Worm (Caenorhabditis elegans): ENCODE measurements around the gene C17A2.3.

Gene C17A2.3

DNA sequence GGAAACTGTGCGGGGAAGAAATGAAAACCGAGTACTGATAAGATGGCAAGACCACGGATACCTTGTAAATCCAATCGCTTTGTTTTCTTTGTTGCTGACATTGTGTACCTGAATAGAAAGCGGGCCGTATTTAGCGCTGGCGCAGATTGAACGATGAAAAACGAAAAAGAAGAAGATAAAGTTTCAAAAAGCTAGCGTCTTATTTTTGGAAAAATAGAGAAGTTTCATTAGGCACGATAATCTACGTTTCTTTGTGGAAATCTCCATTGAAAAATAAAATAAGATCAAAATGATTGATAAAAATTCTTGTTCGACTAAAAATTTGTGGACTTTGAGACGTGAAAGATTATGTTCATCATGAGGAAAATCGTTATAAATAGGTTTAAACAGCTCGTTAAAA, 7.5 kb upstream of the C17A2.3 start, which contains the start of gene oac-4:
Gene oac-4 (minus strand): TSS at position 101 of the 400 bp plus-strand sequence.
- TF ChIP-seq unc-62 (GFP tag; optimal IDR thresholded peaks at IDR 0.05), result no peak

ce11 chrII:3839562-3839961, 3.8 kb upstream of the C17A2.3 start, which contains the start of gene C17A2.4:
Gene C17A2.4 (plus strand): TSS chrII:3839862.
- no peak for TF ChIP-seq unc-62 (GFP tag; optimal IDR thresholded peaks at IDR 0.05)

DNA sequence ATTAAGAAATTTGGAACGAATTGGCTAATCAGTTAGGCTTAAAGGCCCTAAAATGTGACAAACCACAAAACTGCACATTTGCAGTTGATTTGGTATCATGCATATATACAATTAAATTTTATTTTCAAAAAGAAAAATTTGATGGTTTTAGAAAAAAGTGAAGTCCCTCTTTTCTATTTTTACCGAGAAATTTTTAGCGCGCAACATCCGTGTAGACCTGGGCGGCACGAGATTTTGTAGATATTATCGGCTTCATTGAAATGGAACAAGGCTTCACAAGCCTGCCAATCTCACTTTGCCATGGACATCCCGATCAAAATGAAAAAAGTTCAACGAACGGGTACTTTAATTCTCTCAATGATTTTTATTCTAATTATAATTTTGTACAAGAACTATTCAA, 2.6 kb downstream of the C17A2.3 start, which contains the start of gene C17A2.2:
Gene C17A2.2 (plus strand): TSS at position 301 of the 400 bp plus-strand sequence.
- no peak for TF ChIP-seq unc-62 (GFP tag; optimal IDR thresholded peaks at IDR 0.05)

DNA sequence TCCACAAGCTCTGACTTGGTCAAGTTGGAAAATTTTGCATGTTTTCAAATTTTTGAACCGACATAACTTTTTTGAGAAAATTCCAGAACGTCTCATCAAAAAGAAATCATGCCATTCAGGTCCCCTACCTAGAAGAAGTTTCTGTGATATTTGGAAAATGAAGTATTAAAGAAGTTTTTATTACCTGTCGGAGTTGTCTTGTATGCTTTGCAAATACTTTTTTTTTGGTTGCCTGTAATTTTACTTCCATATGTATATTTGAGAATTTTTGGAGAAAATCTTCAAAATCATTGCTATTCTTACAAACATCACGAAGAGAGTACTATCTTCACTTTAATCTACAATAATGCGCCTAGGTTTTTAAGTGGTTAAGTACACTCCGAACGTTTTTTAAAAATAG, 7.2 kb downstream of the C17A2.3 start, which contains the start of gene nhr-72:
Gene nhr-72 (minus strand): TSS at position 101 of the 400 bp plus-strand sequence.
- no peak for TF ChIP-seq unc-62 (GFP tag; optimal IDR thresholded peaks at IDR 0.05)

- TF ChIP-seq unc-62 (GFP tag; optimal IDR thresholded peaks at IDR 0.05), result no peak
These were observed 9.2 kb downstream of the C17A2.3 start, which contains the start of gene nhr-257 for ce11 chrII:3852654-3853053. Gene nhr-257 (plus strand): TSS chrII:3852954.

ce11 chrII:3860826-3861225, 17.4 kb downstream of the C17A2.3 start, which contains the start of gene oac-11:
Gene oac-11 (minus strand): TSS chrII:3860926.
- TF ChIP-seq unc-62 (GFP tag; optimal IDR thresholded peaks at IDR 0.05), result no peak

- TF ChIP-seq unc-62 (GFP tag; optimal IDR thresholded peaks at IDR 0.05), result no peak
These were observed 18.6 kb downstream of the C17A2.3 start for ce11 chrII:3862053-3862452.

DNA sequence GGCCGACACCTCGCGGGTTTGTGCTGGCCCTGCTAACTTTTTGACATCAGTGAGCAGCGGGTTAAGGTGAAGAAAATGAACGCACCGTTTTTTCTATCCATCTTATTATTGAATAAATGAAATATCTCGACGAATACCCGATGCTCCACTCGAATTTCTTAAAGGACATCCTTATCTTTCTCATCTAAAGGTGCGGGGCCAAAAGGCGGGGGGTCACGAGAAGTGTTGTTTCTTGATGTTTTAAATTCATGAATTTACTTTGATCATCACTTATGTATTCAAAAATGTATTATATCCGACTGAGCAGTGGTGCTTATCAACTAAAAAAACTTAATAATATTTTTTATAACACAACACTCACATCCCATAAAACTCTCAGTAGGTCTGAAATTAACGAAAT, 21.2 kb downstream of the C17A2.3 start, which contains the start of gene nhr-261:
Gene nhr-261 (minus strand): TSS at position 101 of the 400 bp plus-strand sequence.
- TF ChIP-seq unc-62 (GFP tag; optimal IDR thresholded peaks at IDR 0.05), result no peak

DNA sequence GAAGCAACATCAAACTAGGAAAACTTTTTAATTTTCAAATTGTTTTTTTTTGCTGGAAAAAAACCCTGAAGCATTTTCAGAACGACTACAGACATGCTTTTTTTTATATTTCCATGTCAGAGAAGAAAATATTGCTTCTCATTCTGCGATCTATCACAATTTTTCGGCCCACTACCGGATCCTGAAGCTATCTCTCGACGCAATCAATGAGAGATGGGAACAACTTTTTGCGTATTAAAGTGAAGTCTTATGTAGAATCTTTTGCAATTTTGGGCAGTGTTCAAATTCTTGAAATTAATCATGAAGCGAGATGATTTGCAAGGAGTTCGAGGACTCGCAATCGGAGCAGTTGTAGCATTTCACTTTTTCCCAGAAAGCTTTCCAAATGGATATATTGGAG, 26.2 kb downstream of the C17A2.3 start, which contains the start of gene oac-10:
Gene oac-10 (plus strand): TSS at position 301 of the 400 bp plus-strand sequence.
- no peak for TF ChIP-seq unc-62 (GFP tag; optimal IDR thresholded peaks at IDR 0.05)

DNA sequence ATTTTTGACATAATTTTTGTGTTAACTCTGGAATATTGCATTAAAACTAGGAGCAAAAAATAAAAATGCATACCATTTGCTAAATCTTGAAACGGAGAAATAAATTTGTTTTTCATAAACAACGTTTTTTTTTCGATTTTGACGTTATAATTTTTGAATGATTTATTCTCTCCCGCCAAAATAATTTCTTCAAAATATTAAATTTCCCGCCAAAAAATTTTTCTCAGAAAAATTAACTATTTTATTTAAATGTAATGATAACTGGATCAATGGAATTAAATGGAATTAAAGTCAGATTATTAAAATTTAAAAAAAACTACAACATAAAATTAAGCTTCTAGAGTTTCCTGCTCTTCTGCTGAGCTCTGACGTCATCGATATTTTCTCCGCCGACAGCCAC, 33.7 kb downstream of the C17A2.3 start, which contains the start of gene nep-3:
Gene nep-3 (minus strand): TSS at position 101 of the 400 bp plus-strand sequence.
- TF ChIP-seq unc-62 (GFP tag; optimal IDR thresholded peaks at IDR 0.05), result no peak

ce11 chrII:3877874-3878273, 34.5 kb downstream of the C17A2.3 start, which contains the start of gene sdz-7:
Gene sdz-7 (minus strand): TSS chrII:3877974.
- no peak for TF ChIP-seq unc-62 (GFP tag; optimal IDR thresholded peaks at IDR 0.05)

DNA sequence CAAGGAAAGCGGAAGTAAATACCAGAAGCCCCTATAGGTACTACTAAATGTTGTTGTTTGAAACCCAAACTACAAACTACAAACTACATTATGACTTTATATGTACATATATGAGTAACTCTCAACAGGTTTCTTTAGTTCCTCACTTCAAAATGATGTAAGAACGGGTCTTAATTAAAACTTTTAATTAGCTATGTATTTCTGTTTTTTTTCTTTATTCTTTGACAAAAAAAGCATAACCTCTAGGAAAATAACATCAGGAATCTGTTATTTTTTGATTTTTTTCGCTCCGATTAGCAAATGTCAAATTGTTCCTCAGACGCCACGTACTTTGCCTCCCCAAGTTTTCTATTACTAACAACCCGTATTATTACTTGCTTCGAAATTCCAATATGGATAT, 34.9 kb downstream of the C17A2.3 start, which contains the start of gene srh-250:
Gene srh-250 (plus strand): TSS at position 301 of the 400 bp plus-strand sequence.
- TF ChIP-seq unc-62 (GFP tag; optimal IDR thresholded peaks at IDR 0.05), result no peak

DNA sequence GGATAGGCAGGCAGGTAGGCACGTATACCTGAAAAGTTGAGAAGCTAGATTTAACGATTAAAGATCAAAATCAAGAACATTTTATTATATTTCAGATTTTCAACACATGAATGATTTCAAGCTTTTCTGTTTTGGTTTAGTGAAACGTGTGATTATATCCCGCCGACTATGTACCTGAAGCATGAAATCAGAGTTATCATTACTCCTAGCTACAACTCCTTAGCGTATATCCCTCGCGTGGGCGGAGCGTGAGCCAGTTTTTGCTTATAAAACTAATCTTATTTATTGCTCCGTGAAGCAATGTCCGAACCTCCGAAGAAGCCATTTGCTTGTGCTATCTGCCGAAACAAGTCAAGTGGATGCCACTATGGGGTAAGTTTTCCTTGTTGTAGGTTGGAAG, 36.5 kb downstream of the C17A2.3 start, which contains the start of gene nhr-166:
Gene nhr-166 (plus strand): TSS at position 301 of the 400 bp plus-strand sequence.
- TF ChIP-seq unc-62 (GFP tag; optimal IDR thresholded peaks at IDR 0.05), result no peak

ce11 chrII:3891124-3891523, 47.7 kb downstream of the C17A2.3 start, which contains the start of gene F53C3.8:
Gene F53C3.8 (plus strand): TSS chrII:3891424.
- TF ChIP-seq unc-62 (GFP tag; optimal IDR thresholded peaks at IDR 0.05), result no peak

- no peak for TF ChIP-seq unc-62 (GFP tag; optimal IDR thresholded peaks at IDR 0.05)
These were observed 50.5 kb downstream of the C17A2.3 start for ce11 chrII:3893911-3894310.

ce11 chrII:3894755-3895154, 51.3 kb downstream of the C17A2.3 start, which contains the start of gene F53C3.7:
Gene F53C3.7 (plus strand): TSS chrII:3895055.
- no peak for TF ChIP-seq unc-62 (GFP tag; optimal IDR thresholded peaks at IDR 0.05)
